Fruit fly (Drosophila melanogaster) whole organism, embryonic: ENCODE data around the gene Prp18.
A peak's percentile ranks its signal among the peaks of the same experiment; 100 is the strongest.

ENCODE experiments used
- Asciz ChIP-seq: fragments of 200-800 bp; sonication (Bioruptor generic); optimal IDR thresholded peaks from 2 replicates; lab custom pipeline; 2017; ENCODE audit warnings: missing biosample characterization, mild to moderate bottlenecking, missing genetic modification characterization, missing genetic modification reagents
- B-H1 ChIP-seq: fragments of 200-800 bp; sonication (Bioruptor generic); IDR thresholded peaks from 3 replicates; pipeline ENCODE4 v1.3.6; 2022; ENCODE audit warnings: missing biosample characterization, missing genetic modification characterization
- CG10209 ChIP-seq: fragments of 200-800 bp; sonication (Bioruptor generic); optimal IDR thresholded peaks from 3 replicates; lab custom pipeline; 2017; ENCODE audit warnings: missing biosample characterization, mild to moderate bottlenecking, missing genetic modification characterization, missing genetic modification reagents
- CG10543 ChIP-seq: fragments of 200-800 bp; sonication (Bioruptor generic); optimal IDR thresholded peaks from 3 replicates; lab custom pipeline; 2017; ENCODE audit warnings: missing biosample characterization, mild to moderate bottlenecking, missing genetic modification characterization, moderate library complexity
- CG14710 ChIP-seq: fragments of 200-800 bp; sonication (Bioruptor generic); optimal IDR thresholded peaks from 3 replicates; lab custom pipeline; 2019; ENCODE audit warnings: missing biosample characterization, mild to moderate bottlenecking, missing genetic modification characterization, moderate library complexity
- CG15011 ChIP-seq: fragments of 200-800 bp; sonication (Bioruptor generic); optimal IDR thresholded peaks from 3 replicates; lab custom pipeline; 2018; ENCODE audit warnings: missing biosample characterization, mild to moderate bottlenecking, missing genetic modification characterization
- CG15514 ChIP-seq: fragments of 200-800 bp; sonication (Bioruptor generic); optimal IDR thresholded peaks from 3 replicates; lab custom pipeline; 2017; ENCODE audit warnings: missing biosample characterization, missing genetic modification characterization, mild to moderate bottlenecking, moderate library complexity, missing genetic modification reagents
- CG15696 ChIP-seq: fragments of 200-800 bp; sonication (Bioruptor generic); optimal IDR thresholded peaks from 2 replicates; lab custom pipeline; 2019; ENCODE audit warnings: missing biosample characterization, mild to moderate bottlenecking, missing genetic modification characterization, moderate library complexity
- CG1602 ChIP-seq: fragments of 200-800 bp; sonication (Bioruptor generic); optimal IDR thresholded peaks from 3 replicates; lab custom pipeline; 2016; ENCODE audit warnings: missing biosample characterization, missing genetic modification characterization
- CG17802 ChIP-seq: fragments of 200-800 bp; sonication (Bioruptor generic); optimal IDR thresholded peaks from 2 replicates; lab custom pipeline; 2018; ENCODE audit warnings: missing biosample characterization, mild to moderate bottlenecking, missing genetic modification characterization, moderate library complexity
- CG2129 ChIP-seq: fragments of 200-800 bp; sonication (Bioruptor generic); IDR thresholded peaks from 2 replicates; pipeline ENCODE4 v1.3.6; 2022; ENCODE audit warnings: missing biosample characterization, missing genetic modification characterization; ENCODE audit not compliant: partially characterized antibody
- CG31224 ChIP-seq: fragments of 200-800 bp; sonication (Bioruptor generic); IDR thresholded peaks from 2 replicates; pipeline ENCODE4 v1.3.6; 2022; ENCODE audit warnings: missing biosample characterization, missing genetic modification characterization
- CG31441 ChIP-seq: fragments of 200-800 bp; sonication (Bioruptor generic); IDR thresholded peaks from 2 replicates; pipeline ENCODE4 v1.3.6; 2022; ENCODE audit warnings: missing biosample characterization, missing genetic modification characterization
- CG33557 ChIP-seq: fragments of 200-800 bp; sonication (Bioruptor generic); optimal IDR thresholded peaks from 2 replicates; lab custom pipeline; 2019; ENCODE audit warnings: missing biosample characterization, mild to moderate bottlenecking, missing genetic modification characterization, moderate library complexity
- CG34422 ChIP-seq: fragments of 200-800 bp; sonication (Bioruptor generic); IDR thresholded peaks from 3 replicates; pipeline ENCODE4 v1.3.6; 2022; ENCODE audit warnings: missing biosample characterization, missing genetic modification characterization
- CG4707 ChIP-seq: fragments of 200-800 bp; sonication (Bioruptor generic); optimal IDR thresholded peaks from 2 replicates; lab custom pipeline; 2018; ENCODE audit warnings: missing biosample characterization, mild to moderate bottlenecking, missing genetic modification characterization, moderate library complexity
- CG6254 ChIP-seq: fragments of 200-800 bp; sonication (Bioruptor generic); optimal IDR thresholded peaks from 3 replicates; lab custom pipeline; 2017; ENCODE audit warnings: mild to moderate bottlenecking, missing biosample characterization, missing genetic modification reagents, missing genetic modification characterization
- CHES-1-like ChIP-seq: fragments of 200-800 bp; sonication (Bioruptor generic); optimal IDR thresholded peaks from 2 replicates; lab custom pipeline; 2016; ENCODE audit warnings: missing biosample characterization, missing genetic modification characterization
- Dbx ChIP-seq: fragments of 200-800 bp; sonication (Bioruptor generic); IDR thresholded peaks from 3 replicates; pipeline ENCODE4 v1.3.6; 2022; ENCODE audit warnings: missing biosample characterization, missing genetic modification characterization
- Deaf1 ChIP-seq: fragments of 200-800 bp; optimal IDR thresholded peaks from 3 replicates; lab custom pipeline; 2019; ENCODE audit warnings: missing biosample characterization, mild to moderate bottlenecking, missing genetic modification characterization, moderate library complexity
- Dip2 ChIP-seq: fragments of 200-800 bp; sonication (Bioruptor generic); IDR thresholded peaks from 2 replicates; pipeline ENCODE4 v1.3.6; 2022; ENCODE audit warnings: missing biosample characterization, missing genetic modification characterization
- E2f1 ChIP-seq: fragments of 200-800 bp; sonication (Bioruptor generic); IDR thresholded peaks from 2 replicates; pipeline ENCODE4 v1.3.6; 2022; ENCODE audit warnings: missing biosample characterization, missing genetic modification characterization
- Elba2 ChIP-seq: fragments of 200-800 bp; sonication (Bioruptor generic); optimal IDR thresholded peaks from 3 replicates; lab custom pipeline; 2016; ENCODE audit warnings: missing biosample characterization, missing genetic modification characterization
- Myb ChIP-seq: fragments of 200-800 bp; sonication (Bioruptor generic); optimal IDR thresholded peaks from 2 replicates; lab custom pipeline; 2016; ENCODE audit warnings: missing biosample characterization, missing genetic modification characterization
- NK7.1 ChIP-seq: fragments of 200-800 bp; sonication (Bioruptor generic); optimal IDR thresholded peaks from 3 replicates; lab custom pipeline; 2016; ENCODE audit warnings: missing biosample characterization, missing genetic modification characterization
- Pdp1 ChIP-seq, 2 experiments: fragments of 200-800 bp; sonication (Bioruptor generic); optimal IDR thresholded peaks; 3 replicates each; lab custom pipeline; 2016; ENCODE audit warnings: missing biosample characterization in 2 of 2, missing genetic modification characterization in 2 of 2, mild to moderate bottlenecking in 1 of 2, moderate library complexity in 1 of 2
- Ptx1 ChIP-seq: fragments of 200-800 bp; sonication (Bioruptor generic); IDR thresholded peaks from 2 replicates; pipeline ENCODE4 v1.3.6; 2022; ENCODE audit warnings: missing biosample characterization, missing genetic modification characterization
- ato ChIP-seq: fragments of 200-800 bp; sonication (Bioruptor generic); IDR thresholded peaks from 2 replicates; pipeline ENCODE4 v1.3.6; 2022; ENCODE audit warnings: missing biosample characterization, missing genetic modification characterization; ENCODE audit not compliant: partially characterized antibody
- bab2 ChIP-seq: fragments of 200-800 bp; sonication (Bioruptor generic); optimal IDR thresholded peaks from 2 replicates; lab custom pipeline; 2016; ENCODE audit warnings: missing biosample characterization, missing genetic modification characterization
- bowl ChIP-seq: fragments of 200-800 bp; sonication (Bioruptor generic); IDR thresholded peaks from 2 replicates; pipeline ENCODE4 v1.3.6; 2022; ENCODE audit warnings: missing biosample characterization, missing genetic modification characterization
- cato ChIP-seq: fragments of 200-800 bp; sonication (Bioruptor generic); optimal IDR thresholded peaks from 2 replicates; lab custom pipeline; 2016; ENCODE audit warnings: missing biosample characterization, missing genetic modification characterization, borderline replicate concordance
- chif ChIP-seq, 2 experiments: fragments of 200-800 bp; sonication (Bioruptor generic); optimal IDR thresholded peaks; 3 replicates each; lab custom pipeline; 2016; ENCODE audit warnings: missing biosample characterization in 2 of 2, missing genetic modification characterization in 2 of 2
- eve ChIP-seq, 2 experiments: fragments of >200 bp; optimal IDR thresholded peaks; 2 replicates each; lab custom pipeline; 2017; ENCODE audit warnings: missing biosample characterization in 2 of 2, missing genetic modification characterization in 2 of 2
- fd102C ChIP-seq: fragments of 200-800 bp; sonication (Bioruptor generic); optimal IDR thresholded peaks from 2 replicates; lab custom pipeline; 2018; ENCODE audit warnings: missing biosample characterization, mild to moderate bottlenecking, missing genetic modification characterization, moderate library complexity
- gcm2 ChIP-seq: fragments of 200-800 bp; sonication (Bioruptor generic); optimal IDR thresholded peaks from 2 replicates; lab custom pipeline; 2016; ENCODE audit warnings: missing biosample characterization, missing genetic modification characterization
- grn ChIP-seq: fragments of 200-800 bp; sonication (Bioruptor generic); optimal IDR thresholded peaks from 3 replicates; lab custom pipeline; 2017; ENCODE audit warnings: missing biosample characterization, missing genetic modification characterization
- pan ChIP-seq, 4 experiments: fragments of >200 bp in 3 of 4; fragments of 200-800 bp in 1 of 4; sonication (Bioruptor generic) in 1 of 4; optimal IDR thresholded peaks in 3 of 4; IDR thresholded peaks in 1 of 4; 2 replicates each; pipeline versions ENCODE4 v1.3.6 to Lab custom; 2017 to 2022; ENCODE audit warnings: missing biosample characterization in 2 of 4, missing genetic modification characterization in 2 of 4, mixed read lengths in 1 of 4
- ranshi ChIP-seq: fragments of 200-800 bp; sonication (Bioruptor generic); IDR thresholded peaks from 2 replicates; pipeline ENCODE4 v1.3.6; 2022; ENCODE audit warnings: missing biosample characterization, missing genetic modification characterization
- salm ChIP-seq: fragments of 200-800 bp; sonication (Bioruptor generic); optimal IDR thresholded peaks from 2 replicates; lab custom pipeline; 2018; ENCODE audit warnings: missing biosample characterization, mild to moderate bottlenecking, missing genetic modification characterization
- sc ChIP-seq, 3 experiments: fragments of >200 bp in 2 of 3; fragments of 200-800 bp in 1 of 3; sonication (Bioruptor generic) in 1 of 3; optimal IDR thresholded peaks; 2 replicates in 2 of 3; 3 replicates in 1 of 3; lab custom pipeline; 2017; ENCODE audit warnings: mild to moderate bottlenecking in 1 of 3, missing biosample characterization in 1 of 3, missing genetic modification characterization in 1 of 3, missing genetic modification reagents in 1 of 3
- schlank ChIP-seq: fragments of 200-800 bp; sonication (Bioruptor generic); optimal IDR thresholded peaks from 2 replicates; lab custom pipeline; 2018; ENCODE audit warnings: missing biosample characterization, mild to moderate bottlenecking, missing genetic modification characterization
- slbo ChIP-seq: fragments of 200-800 bp; sonication (Bioruptor generic); IDR thresholded peaks from 2 replicates; pipeline ENCODE4 v1.3.6; 2022; ENCODE audit warnings: missing biosample characterization, missing genetic modification characterization
- slou ChIP-seq: fragments of 200-800 bp; sonication (Bioruptor generic); optimal IDR thresholded peaks from 3 replicates; lab custom pipeline; 2016; ENCODE audit warnings: missing biosample characterization, missing genetic modification characterization
- stc ChIP-seq: fragments of 200-800 bp; sonication (Bioruptor generic); IDR thresholded peaks from 2 replicates; pipeline ENCODE4 v1.3.6; 2022; ENCODE audit warnings: missing biosample characterization, missing genetic modification characterization
- stwl ChIP-seq: fragments of 200-800 bp; sonication (Bioruptor generic); optimal IDR thresholded peaks from 3 replicates; lab custom pipeline; 2018; ENCODE audit warnings: missing biosample characterization, mild to moderate bottlenecking, missing genetic modification characterization, moderate library complexity
- tin ChIP-seq: fragments of 200-800 bp; sonication (Bioruptor generic); optimal IDR thresholded peaks from 3 replicates; lab custom pipeline; 2016; ENCODE audit warnings: missing biosample characterization, missing genetic modification characterization
- unpg ChIP-seq: fragments of 200-800 bp; sonication (Bioruptor generic); optimal IDR thresholded peaks from 3 replicates; lab custom pipeline; 2018; ENCODE audit warnings: missing biosample characterization, mild to moderate bottlenecking, missing genetic modification characterization, moderate library complexity
- zen2 ChIP-seq: fragments of 200-800 bp; sonication (Bioruptor generic); IDR thresholded peaks from 3 replicates; pipeline ENCODE4 v1.3.6; 2022; ENCODE audit warnings: missing biosample characterization, missing genetic modification characterization; ENCODE audit not compliant: partially characterized antibody

The Prp18 gene

DNA sequence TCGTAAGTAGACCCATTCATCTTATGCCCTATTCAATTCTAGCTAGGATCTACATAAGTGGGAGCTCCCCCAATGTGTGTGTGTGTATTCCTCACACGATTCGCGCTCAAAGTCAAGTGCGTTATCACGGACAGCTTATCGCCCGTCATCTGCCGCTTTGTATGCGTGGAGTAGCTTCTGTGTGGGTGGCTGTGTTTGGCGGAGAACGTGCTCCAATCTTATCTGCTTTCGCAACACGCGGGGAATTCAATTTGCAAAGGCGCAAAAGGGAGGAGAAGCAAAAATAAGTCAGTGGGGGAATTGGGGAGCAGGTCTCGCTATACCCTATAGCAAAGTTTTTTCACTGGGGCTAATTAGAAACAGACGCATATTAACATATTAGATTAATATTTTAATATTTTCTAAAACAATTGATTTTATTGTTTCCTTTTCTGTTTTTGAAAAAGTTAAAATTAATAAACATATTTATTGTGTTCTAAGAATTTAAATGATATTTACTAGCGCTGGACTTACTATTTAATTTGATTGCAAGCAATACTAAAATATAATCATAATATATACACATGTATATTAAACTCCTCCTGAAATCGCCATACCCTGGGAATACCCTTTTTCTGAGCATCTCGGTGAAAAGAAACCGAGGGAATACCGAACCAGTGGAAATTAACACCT, 45.8 kb downstream of the Prp18 start (continued):
- peak; percentile 71 for TF ChIP-seq grn
- peak; percentile 63; the same call in 1 of the 3 replicates for TF ChIP-seq Dbx (GFP tag; lab: Robert Waterston, UW)
- TF ChIP-seq NK7.1 (GFP tag; lab: Kevin White, UChicago), result no peak
- TF ChIP-seq CHES-1-like (GFP tag; lab: Kevin White, UChicago), result no peak
- TF ChIP-seq zen2 (GFP tag; lab: Robert Waterston, UW), result no peak
- no peak for TF ChIP-seq E2f1 (GFP tag; lab: Robert Waterston, UW)
- no peak for TF ChIP-seq CG31441
- no peak for TF ChIP-seq CG15696 (tag; lab: Kevin White, UChicago)
- no peak for TF ChIP-seq unpg (GFP tag; lab: Kevin White, UChicago)
- TF ChIP-seq CG10209 (GFP tag; lab: Kevin White, UChicago), result peak; percentile 36
- peak; percentile 42 for TF ChIP-seq CG15514 (GFP tag; lab: Kevin White, UChicago)
- TF ChIP-seq Asciz (GFP tag; lab: Kevin White, UChicago), result no peak
- no peak for TF ChIP-seq eve (GFP tag; optimal IDR thresholded peaks at IDR 0.05; lab: Kevin White, UChicago)
- no peak for TF ChIP-seq CG2129 (GFP tag; lab: Robert Waterston, UW)
- TF ChIP-seq cato (GFP tag; lab: Kevin White, UChicago), result no peak
- peak; percentile 69 for TF ChIP-seq slbo (GFP tag; lab: Robert Waterston, UW)
- TF ChIP-seq stwl (tag; lab: Kevin White, UChicago), result no peak
- no peak for TF ChIP-seq Pdp1 (GFP tag; optimal IDR thresholded peaks at IDR 0.05; lab: Kevin White, UChicago)
- TF ChIP-seq CG31224 (GFP tag; lab: Robert Waterston, UW), result no peak
- TF ChIP-seq ranshi, result no peak
- no peak for TF ChIP-seq Elba2 (GFP tag; lab: Kevin White, UChicago)
- TF ChIP-seq Deaf1 (tag; lab: Kevin White, UChicago), result peak; percentile 29
- no peak for TF ChIP-seq pan (optimal IDR thresholded peaks at IDR 0.05; lab: Kevin White, UChicago)
- TF ChIP-seq pan (GFP tag; optimal IDR thresholded peaks at IDR 0.05 in 1 of 2, IDR thresholded peaks at IDR 0.05 in 1 of 2), result peak in 1 of 2 experiments; percentile 26
- TF ChIP-seq CG34422 (GFP tag; lab: Robert Waterston, UW), result no peak
- TF ChIP-seq Ptx1 (GFP tag; lab: Robert Waterston, UW), result 0 out of 2 replicates have a peak, but pooled peaks have one; percentile 23
- TF ChIP-seq chif (GFP tag; optimal IDR thresholded peaks at IDR 0.05; lab: Kevin White, UChicago), result no peak
- no peak for TF ChIP-seq CG14710 (tag; lab: Kevin White, UChicago)
- TF ChIP-seq B-H1 (GFP tag; lab: Robert Waterston, UW), result no peak
- no peak for TF ChIP-seq schlank (tag; lab: Kevin White, UChicago)
- TF ChIP-seq stc, result no peak
- TF ChIP-seq bowl (GFP tag; lab: Robert Waterston, UW), result no peak
- no peak for TF ChIP-seq gcm2 (GFP tag; lab: Kevin White, UChicago)
- TF ChIP-seq slou (GFP tag; lab: Kevin White, UChicago), result no peak
- no peak for TF ChIP-seq CG6254 (GFP tag; lab: Kevin White, UChicago)
- TF ChIP-seq Dip2 (GFP tag; lab: Robert Waterston, UW), result no peak
- no peak for TF ChIP-seq CG4707 (GFP tag; lab: Kevin White, UChicago)
- TF ChIP-seq fd102C (GFP tag; lab: Kevin White, UChicago), result no peak
- TF ChIP-seq CG15011 (GFP tag; lab: Kevin White, UChicago), result peak; percentile 22
- no peak for TF ChIP-seq sc (optimal IDR thresholded peaks at IDR 0.05; lab: Kevin White, UChicago)
- no peak for TF ChIP-seq sc (GFP tag; optimal IDR thresholded peaks at IDR 0.05; lab: Kevin White, UChicago)
- TF ChIP-seq CG10543 (GFP tag; lab: Kevin White, UChicago), result no peak
- TF ChIP-seq tin (GFP tag; lab: Kevin White, UChicago), result no peak
- no peak for TF ChIP-seq bab2 (GFP tag; lab: Kevin White, UChicago)
- TF ChIP-seq ato, result no peak
- no peak for TF ChIP-seq salm (tag; lab: Kevin White, UChicago)
- TF ChIP-seq Myb (GFP tag; lab: Kevin White, UChicago), result no peak
- peak; percentile 7 for TF ChIP-seq CG1602 (GFP tag; lab: Kevin White, UChicago)
- TF ChIP-seq CG17802, result no peak
- TF ChIP-seq CG33557, result no peak
